Worm (Caenorhabditis elegans): Measurements from ENCODE around the gene sra-33.

DNA sequence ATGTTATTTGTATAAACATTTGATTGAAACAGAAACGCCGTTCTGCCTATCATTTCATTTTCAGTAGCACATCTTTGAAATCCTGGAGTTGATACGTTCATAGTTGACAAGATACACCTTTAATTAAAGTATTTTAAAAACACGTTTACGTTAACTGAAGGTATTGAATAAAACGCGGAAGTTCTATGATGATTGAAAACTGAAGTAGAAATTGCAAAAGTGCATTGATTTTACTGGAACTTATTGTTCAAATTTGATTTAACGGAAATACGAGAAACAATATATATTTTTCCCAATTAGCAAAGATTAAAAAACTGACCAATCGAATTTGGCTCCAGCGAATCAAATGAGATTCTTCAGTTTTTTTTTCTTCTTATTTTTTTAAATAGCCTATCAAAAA is 6.5 kb upstream of the sra-33 start, which contains the start of gene sra-34:
- TF ChIP-seq pes-1 (GFP tag; IDR thresholded peaks at IDR 0.05): no peak
- no peak for TF ChIP-seq F13C5.2 (tag; optimal IDR thresholded peaks at IDR 0.05)
- TF ChIP-seq ama-1 (optimal IDR thresholded peaks at IDR 0.05): no peak
- TF ChIP-seq aly-1 (tag; optimal IDR thresholded peaks at IDR 0.05): no peak
- no peak for TF ChIP-seq hmg-4 (GFP tag; optimal IDR thresholded peaks at IDR 0.05)
- no peak for TF ChIP-seq hnd-1 (tag; optimal IDR thresholded peaks at IDR 0.05)
- TF ChIP-seq scrt-1 (GFP tag; IDR thresholded peaks at IDR 0.05): no peak
- no peak for TF ChIP-seq B0310.2 (tag; optimal IDR thresholded peaks at IDR 0.05)
- TF ChIP-seq sea-1 (GFP tag; conservative IDR thresholded peaks at IDR 0.05): no peak
- no peak for TF ChIP-seq tbx-37 (GFP tag; conservative IDR thresholded peaks at IDR 0.05)
- no peak for TF ChIP-seq hmbx-1 (tag; optimal IDR thresholded peaks at IDR 0.05)
- no peak for TF ChIP-seq tbx-11 (GFP tag; IDR thresholded peaks at IDR 0.05)
- no peak for TF ChIP-seq ceh-36 (tag; optimal IDR thresholded peaks at IDR 0.05)
